Fruit fly (Drosophila melanogaster) whole organism, adult: ENCODE measurements around the gene CG33158.

Source experiments
- CG11617 ChIP-seq: fragments of 200-800 bp; sonication (Bioruptor generic); optimal IDR thresholded peaks from 2 replicates; lab custom pipeline; 2017; ENCODE audit warnings: mild to moderate bottlenecking, missing biosample characterization, missing genetic modification reagents, missing genetic modification characterization
- CG12768 ChIP-seq: fragments of 200-800 bp; sonication (Bioruptor generic); optimal IDR thresholded peaks from 2 replicates; lab custom pipeline; 2017; ENCODE audit warnings: missing biosample characterization, missing genetic modification characterization, mild to moderate bottlenecking, moderate library complexity, missing genetic modification reagents
- CG14711 ChIP-seq: fragments of 200-800 bp; sonication (Bioruptor generic); optimal IDR thresholded peaks from 2 replicates; lab custom pipeline; 2018; ENCODE audit warnings: missing biosample characterization, mild to moderate bottlenecking, missing genetic modification characterization, moderate library complexity
- CG1620 ChIP-seq: fragments of 200-800 bp; sonication (Bioruptor generic); optimal IDR thresholded peaks from 2 replicates; lab custom pipeline; 2016; ENCODE audit warnings: missing biosample characterization, missing genetic modification characterization
- CG33017 ChIP-seq: fragments of 200-800 bp; sonication (Bioruptor generic); optimal IDR thresholded peaks from 2 replicates; lab custom pipeline; 2018; ENCODE audit warnings: missing biosample characterization, mild to moderate bottlenecking, missing genetic modification characterization, moderate library complexity
- CG5204 ChIP-seq: fragments of 200-800 bp; sonication (Bioruptor generic); optimal IDR thresholded peaks from 2 replicates; lab custom pipeline; 2016; ENCODE audit warnings: missing biosample characterization, missing genetic modification characterization
- CG7045 ChIP-seq: fragments of 200-800 bp; sonication (Bioruptor generic); optimal IDR thresholded peaks from 2 replicates; lab custom pipeline; 2017; ENCODE audit warnings: missing biosample characterization, mild to moderate bottlenecking, missing genetic modification characterization
- CG7101 ChIP-seq: fragments of 200-800 bp; sonication (Bioruptor generic); optimal IDR thresholded peaks from 2 replicates; lab custom pipeline; 2018; ENCODE audit warnings: missing biosample characterization, mild to moderate bottlenecking, missing genetic modification characterization, moderate library complexity
- Clk ChIP-seq: fragments of 200-800 bp; sonication (Bioruptor generic); optimal IDR thresholded peaks from 2 replicates; lab custom pipeline; 2017; ENCODE audit warnings: missing biosample characterization, missing genetic modification characterization
- Crg-1 ChIP-seq: fragments of 200-800 bp; sonication (Bioruptor generic); optimal IDR thresholded peaks from 2 replicates; lab custom pipeline; 2016; ENCODE audit warnings: missing biosample characterization, missing genetic modification characterization
- Hr96 ChIP-seq: fragments of 200-800 bp; sonication (Bioruptor generic); optimal IDR thresholded peaks from 2 replicates; lab custom pipeline; 2016; ENCODE audit warnings: missing biosample characterization, missing genetic modification characterization
- Mnt ChIP-seq: fragments of 200-800 bp; sonication (Bioruptor generic); optimal IDR thresholded peaks from 2 replicates; lab custom pipeline; 2016; ENCODE audit warnings: missing biosample characterization, mild to moderate bottlenecking, missing genetic modification characterization
- bab1 ChIP-seq: fragments of 200-800 bp; sonication (Bioruptor generic); optimal IDR thresholded peaks from 3 replicates; lab custom pipeline; 2019; ENCODE audit warnings: missing biosample characterization, mild to moderate bottlenecking, missing genetic modification characterization, moderate library complexity
- cic ChIP-seq: fragments of 200-800 bp; sonication (Bioruptor generic); optimal IDR thresholded peaks from 2 replicates; lab custom pipeline; 2017; ENCODE audit warnings: missing biosample characterization, mild to moderate bottlenecking, missing genetic modification characterization, moderate library complexity
- cnc ChIP-seq, 2 experiments: fragments of >200 bp; optimal IDR thresholded peaks; 2 replicates each; lab custom pipeline; 2017
- kay ChIP-seq: fragments of 200-800 bp; sonication (Bioruptor generic); peaks from one replicate; lab custom pipeline; 2016; ENCODE audit warnings: missing biosample characterization, missing genetic modification characterization, borderline replicate concordance
- ovo ChIP-seq: fragments of 200-800 bp; sonication (Bioruptor generic); optimal IDR thresholded peaks from 2 replicates; lab custom pipeline; 2016; ENCODE audit warnings: missing biosample characterization, missing genetic modification characterization
- pad ChIP-seq: fragments of 200-800 bp; sonication (Bioruptor generic); optimal IDR thresholded peaks from 3 replicates; lab custom pipeline; 2017; ENCODE audit warnings: missing biosample characterization, missing genetic modification characterization, mild to moderate bottlenecking, moderate library complexity, missing genetic modification reagents
- tj ChIP-seq: fragments of 200-800 bp; sonication (Bioruptor generic); optimal IDR thresholded peaks from 3 replicates; lab custom pipeline; 2017; ENCODE audit warnings: missing biosample characterization, mild to moderate bottlenecking, missing genetic modification characterization, moderate library complexity
- toe ChIP-seq: fragments of 200-800 bp; sonication (Bioruptor generic); optimal IDR thresholded peaks from 2 replicates; lab custom pipeline; 2016; ENCODE audit warnings: missing biosample characterization, missing genetic modification characterization

CG33158 gene

dm6 chr3L:16484739-16485524 lies 65.5 kb downstream of the CG33158 start:
- TF ChIP-seq CG1620 (GFP tag; lab: Kevin White, UChicago) = no peak
- no peak for TF ChIP-seq Clk (GFP tag; lab: Kevin White, UChicago)
- no peak for TF ChIP-seq CG7101 (tag; lab: Kevin White, UChicago)
- no peak for TF ChIP-seq CG7045
- no peak for TF ChIP-seq cnc (optimal IDR thresholded peaks at IDR 0.05; lab: Kevin White, UChicago)
- no peak for TF ChIP-seq bab1 (GFP tag; lab: Kevin White, UChicago)
- no peak for TF ChIP-seq Hr96 (GFP tag; lab: Kevin White, UChicago)

- TF ChIP-seq CG1620 (GFP tag; lab: Kevin White, UChicago) (no peak), ovo (no peak), CG5204 (no peak), CG12768 (no peak), cic (no peak), cnc (optimal IDR thresholded peaks at IDR 0.05; lab: Kevin White, UChicago) (no peak), CG7101 (tag; lab: Kevin White, UChicago) (no peak), Hr96 (GFP tag; lab: Kevin White, UChicago) (no peak), bab1 (GFP tag; lab: Kevin White, UChicago) (no peak), pad (GFP tag; lab: Kevin White, UChicago) (no peak), CG33017 (tag; lab: Kevin White, UChicago) (no peak), Crg-1 (no peak), Clk (GFP tag; lab: Kevin White, UChicago) (no peak), Mnt (no peak), kay (GFP tag; lab: Kevin White, UChicago) (no peak), tj (no peak), CG14711 (tag; lab: Kevin White, UChicago) (no peak), CG11617 (no peak)
Measured at dm6 chr3L:16486502-16486901, 67.1 kb downstream of the CG33158 start.

dm6 chr3L:16487812-16488211 lies 68.4 kb downstream of the CG33158 start:
- TF ChIP-seq CG33017 (tag; lab: Kevin White, UChicago) = no peak
- no peak for TF ChIP-seq CG14711 (tag; lab: Kevin White, UChicago)
- TF ChIP-seq toe = no peak
- TF ChIP-seq pad (GFP tag; lab: Kevin White, UChicago) = no peak
- TF ChIP-seq Crg-1 = no peak
- TF ChIP-seq Mnt = no peak
- TF ChIP-seq cic = no peak
- TF ChIP-seq CG11617 = no peak

dm6 chr3L:16488483-16489258 lies 69.3 kb downstream of the CG33158 start:
- TF ChIP-seq bab1 (GFP tag; lab: Kevin White, UChicago) = no peak
- no peak for TF ChIP-seq CG14711 (tag; lab: Kevin White, UChicago)
- no peak for TF ChIP-seq CG7045
- TF ChIP-seq CG33017 (tag; lab: Kevin White, UChicago) = no peak
- no peak for TF ChIP-seq CG11617
- TF ChIP-seq CG5204 = no peak
- no peak for TF ChIP-seq tj
- no peak for TF ChIP-seq ovo
- TF ChIP-seq Mnt = no peak
- no peak for TF ChIP-seq toe
- no peak for TF ChIP-seq Hr96 (GFP tag; lab: Kevin White, UChicago)
- TF ChIP-seq cic = no peak
- TF ChIP-seq CG1620 (GFP tag; lab: Kevin White, UChicago) = no peak
- TF ChIP-seq cnc (optimal IDR thresholded peaks at IDR 0.05; lab: Kevin White, UChicago) = no peak

dm6 chr3L:16489283-16489682 lies 69.9 kb downstream of the CG33158 start:
- TF ChIP-seq ovo (no peak), CG5204 (no peak), Crg-1 (no peak), CG7045 (no peak), CG33017 (tag; lab: Kevin White, UChicago) (no peak), Hr96 (GFP tag; lab: Kevin White, UChicago) (no peak), CG1620 (GFP tag; lab: Kevin White, UChicago) (no peak), toe (no peak), CG11617 (no peak), Clk (GFP tag; lab: Kevin White, UChicago) (no peak), tj (no peak), kay (GFP tag; lab: Kevin White, UChicago) (no peak), cic (no peak), cnc (optimal IDR thresholded peaks at IDR 0.05; lab: Kevin White, UChicago) (no peak), pad (GFP tag; lab: Kevin White, UChicago) (no peak), bab1 (GFP tag; lab: Kevin White, UChicago) (no peak), CG12768 (no peak)

- TF ChIP-seq Hr96 (GFP tag; lab: Kevin White, UChicago) (no peak), cnc (optimal IDR thresholded peaks at IDR 0.05; lab: Kevin White, UChicago) (no peak), cic (no peak), Clk (GFP tag; lab: Kevin White, UChicago) (no peak), toe (no peak), kay (GFP tag; lab: Kevin White, UChicago) (no peak), CG5204 (no peak), ovo (no peak), tj (no peak), pad (GFP tag; lab: Kevin White, UChicago) (no peak)
Measured at dm6 chr3L:16489822-16490582, 70.6 kb downstream of the CG33158 start.
